Worm (Caenorhabditis elegans) whole organism, L2 larva: ENCODE results near the gene cids-1.

Experiments
- C34F6.9 ChIP-seq: fragments of 150-350 bp; optimal IDR thresholded peaks from 2 replicates; lab custom pipeline; 2014; ENCODE audit warnings: missing biosample characterization, missing genetic modification characterization
- F13H6.1 ChIP-seq: sonication (generic microtip); optimal IDR thresholded peaks from 2 replicates; lab custom pipeline; 2016; ENCODE audit warnings: missing genetic modification characterization, missing compliant biosample characterization
- R02D3.7 ChIP-seq: fragments of 150-350 bp; optimal IDR thresholded peaks from 2 replicates; lab custom pipeline; 2014; ENCODE audit warnings: missing biosample characterization, missing genetic modification characterization
- alr-1 ChIP-seq: fragments of 150-350 bp; optimal IDR thresholded peaks from 2 replicates; lab custom pipeline; 2014; ENCODE audit warnings: missing biosample characterization, missing genetic modification characterization
- aly-2 ChIP-seq: fragments of 150-350 bp; optimal IDR thresholded peaks from 2 replicates; lab custom pipeline; 2014; ENCODE audit warnings: missing biosample characterization, missing genetic modification characterization
- crh-2 ChIP-seq: sonication (generic microtip); optimal IDR thresholded peaks from 2 replicates; lab custom pipeline; 2017; ENCODE audit warnings: missing biosample characterization, missing genetic modification characterization
- egl-27 ChIP-seq: sonication (generic microtip); optimal IDR thresholded peaks from 3 replicates; lab custom pipeline; 2017; ENCODE audit warnings: missing biosample characterization, missing genetic modification reagents, missing genetic modification characterization
- elt-1 ChIP-seq: fragments of 150-350 bp; optimal IDR thresholded peaks from 2 replicates; lab custom pipeline; 2014; ENCODE audit warnings: missing biosample characterization, missing genetic modification characterization
- elt-3 ChIP-seq: sonication (generic microtip); optimal IDR thresholded peaks from 2 replicates; lab custom pipeline; 2017; ENCODE audit warnings: missing biosample characterization, missing genetic modification characterization
- fos-1 ChIP-seq: fragments of 150-350 bp; optimal IDR thresholded peaks from 2 replicates; lab custom pipeline; 2014; ENCODE audit warnings: missing biosample characterization, missing genetic modification characterization
- gmeb-1 ChIP-seq: fragments of 150-350 bp; optimal IDR thresholded peaks from 2 replicates; lab custom pipeline; 2014; ENCODE audit warnings: missing biosample characterization, missing genetic modification characterization
- lin-11 ChIP-seq: fragments of 150-350 bp; sonication (generic microtip); optimal IDR thresholded peaks from 2 replicates; lab custom pipeline; 2014; ENCODE audit warnings: missing biosample characterization, missing genetic modification characterization, inconsistent platforms, mixed read lengths
- lin-13 ChIP-seq: fragments of 150-350 bp; optimal IDR thresholded peaks from 2 replicates; lab custom pipeline; 2014; ENCODE audit warnings: missing biosample characterization, missing genetic modification reagents, missing genetic modification characterization
- lsy-2 ChIP-seq, 2 experiments: fragments of 150-350 bp in 1 of 2; sonication (generic microtip) in 1 of 2; optimal IDR thresholded peaks; 2 replicates each; lab custom pipeline; 2014 to 2017; ENCODE audit warnings: missing biosample characterization in 2 of 2, missing genetic modification characterization in 2 of 2
- mbf-1 ChIP-seq: sonication (generic microtip); optimal IDR thresholded peaks from 2 replicates; lab custom pipeline; 2017; ENCODE audit warnings: missing biosample characterization, missing genetic modification characterization
- mdl-1 ChIP-seq, 2 experiments: fragments of 150-350 bp in 1 of 2; sonication (generic microtip) in 1 of 2; optimal IDR thresholded peaks; 2 replicates each; lab custom pipeline; 2017; ENCODE audit warnings: missing biosample characterization in 2 of 2, missing genetic modification characterization in 2 of 2
- nhr-11 ChIP-seq: fragments of 150-350 bp; optimal IDR thresholded peaks from 2 replicates; lab custom pipeline; 2014; ENCODE audit warnings: missing biosample characterization, missing genetic modification characterization
- nhr-12 ChIP-seq: fragments of 150-350 bp; optimal IDR thresholded peaks from 2 replicates; lab custom pipeline; 2014; ENCODE audit warnings: missing biosample characterization, missing genetic modification characterization
- nhr-129 ChIP-seq: fragments of 150-350 bp; optimal IDR thresholded peaks from 2 replicates; lab custom pipeline; 2014; ENCODE audit warnings: missing biosample characterization, missing genetic modification characterization
- nhr-23 ChIP-seq: fragments of 150-350 bp; optimal IDR thresholded peaks from 2 replicates; lab custom pipeline; 2014; ENCODE audit warnings: missing biosample characterization, missing genetic modification reagents, missing genetic modification characterization
- nhr-237 ChIP-seq: fragments of 150-350 bp; optimal IDR thresholded peaks from 2 replicates; lab custom pipeline; 2014; ENCODE audit warnings: missing biosample characterization, missing genetic modification characterization
- nhr-25 ChIP-seq: fragments of 150-350 bp; sonication (generic microtip); optimal IDR thresholded peaks from 3 replicates; lab custom pipeline; 2014; ENCODE audit warnings: missing biosample characterization, missing genetic modification characterization
- nhr-6 ChIP-seq: fragments of 150-350 bp; optimal IDR thresholded peaks from 2 replicates; lab custom pipeline; 2014; ENCODE audit warnings: missing biosample characterization, missing genetic modification characterization
- nhr-77 ChIP-seq: fragments of 150-350 bp; optimal IDR thresholded peaks from 2 replicates; lab custom pipeline; 2014; ENCODE audit warnings: missing biosample characterization, missing genetic modification characterization
- sem-4 ChIP-seq: fragments of 150-350 bp; optimal IDR thresholded peaks from 2 replicates; lab custom pipeline; 2014; ENCODE audit warnings: missing biosample characterization, missing genetic modification reagents, missing genetic modification characterization
- skn-1 ChIP-seq: sonication (generic microtip); optimal IDR thresholded peaks from 2 replicates; lab custom pipeline; 2017; ENCODE audit warnings: missing biosample characterization, missing genetic modification characterization
- sma-3 ChIP-seq: sonication (generic microtip); optimal IDR thresholded peaks from 2 replicates; lab custom pipeline; 2016; ENCODE audit warnings: missing genetic modification reagents, missing genetic modification characterization, missing compliant biosample characterization
- unc-39 ChIP-seq: fragments of 150-350 bp; optimal IDR thresholded peaks from 2 replicates; lab custom pipeline; 2014; ENCODE audit warnings: missing biosample characterization, missing genetic modification characterization
- unc-55 ChIP-seq: fragments of 150-350 bp; sonication (generic microtip); optimal IDR thresholded peaks from 3 replicates; lab custom pipeline; 2014; ENCODE audit warnings: missing biosample characterization, missing genetic modification reagents, missing genetic modification characterization
- zag-1 ChIP-seq: fragments of 150-350 bp; optimal IDR thresholded peaks from 2 replicates; lab custom pipeline; 2014; ENCODE audit warnings: missing biosample characterization, missing genetic modification characterization
- ztf-1 ChIP-seq: fragments of 200-800 bp; sonication (Bioruptor generic); conservative IDR thresholded peaks from 2 replicates; pipeline ENCODE4 v1.3.6; 2022; ENCODE audit warnings: missing genetic modification characterization, missing compliant biosample characterization
- ztf-4 ChIP-seq: fragments of 150-350 bp; optimal IDR thresholded peaks from 2 replicates; lab custom pipeline; 2014; ENCODE audit warnings: missing biosample characterization, missing genetic modification characterization

Gene cids-1

ce11 chrIII:8216224-8216623 is 28.0 kb upstream of the cids-1 start, which contains the start of gene unc-86:
Gene unc-86 (minus strand): TSS chrIII:8216336.
- TF ChIP-seq unc-55 (GFP tag; lab: Kevin White, UChicago) = peak; percentile 4
- TF ChIP-seq unc-39 (tag; lab: Kevin White, UChicago) = no peak
- TF ChIP-seq nhr-77 (tag; lab: Kevin White, UChicago) = no peak
- TF ChIP-seq F13H6.1 = no peak

ce11 chrIII:8217919-8218318 is 26.3 kb upstream of the cids-1 start, which contains the start of gene C30A5.16:
Gene C30A5.16 (plus strand): TSS chrIII:8218219.
- TF ChIP-seq unc-55 (GFP tag; lab: Kevin White, UChicago) (no peak), nhr-11 (tag; lab: Kevin White, UChicago) (no peak), R02D3.7 (tag; lab: Kevin White, UChicago) (no peak), C34F6.9 (tag; lab: Kevin White, UChicago) (no peak), gmeb-1 (tag; lab: Kevin White, UChicago) (no peak), ztf-4 (tag; lab: Kevin White, UChicago) (no peak), lin-11 (tag; lab: Kevin White, UChicago) (no peak)

DNA sequence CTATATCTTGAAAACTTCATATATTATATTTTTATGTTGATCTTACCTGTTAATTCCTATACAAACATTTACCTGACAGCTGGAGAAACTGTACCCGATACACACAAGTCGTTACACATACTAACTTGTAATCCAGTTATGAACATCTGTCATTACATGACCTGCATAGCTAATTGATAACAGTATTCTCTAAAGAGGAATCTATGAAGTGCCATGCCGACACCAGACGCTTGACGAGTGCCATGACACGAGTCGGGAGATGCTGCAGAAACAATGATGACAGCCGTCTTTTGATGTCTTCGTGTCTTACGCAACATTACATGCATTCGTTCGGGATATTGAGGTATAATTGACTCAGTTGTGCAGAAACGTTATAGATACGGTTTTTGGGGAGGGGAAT is 24.2 kb upstream of the cids-1 start:
- TF ChIP-seq nhr-25 (tag; lab: Kevin White, UChicago) = no peak
- TF ChIP-seq unc-55 (GFP tag; lab: Kevin White, UChicago) = no peak
- no peak for TF ChIP-seq crh-2 (tag; lab: Kevin White, UChicago)
- no peak for TF ChIP-seq nhr-6 (tag; lab: Kevin White, UChicago)
- no peak for TF ChIP-seq C34F6.9 (tag; lab: Kevin White, UChicago)
- no peak for TF ChIP-seq fos-1
- TF ChIP-seq elt-3 (tag; lab: Kevin White, UChicago) = no peak
- no peak for TF ChIP-seq sem-4 (tag; lab: Kevin White, UChicago)

ce11 chrIII:8224769-8225168 is 19.5 kb upstream of the cids-1 start, which contains the start of gene mob-4:
Gene mob-4 (plus strand): TSS chrIII:8225097.
- TF ChIP-seq nhr-12 (tag; lab: Kevin White, UChicago) (no peak), zag-1 (tag; lab: Kevin White, UChicago) (no peak), skn-1 (tag; lab: Kevin White, UChicago) (no peak), nhr-237 (tag; lab: Kevin White, UChicago) (no peak), aly-2 (tag; lab: Kevin White, UChicago) (no peak), mdl-1 (tag; optimal IDR thresholded peaks at IDR 0.05; lab: Kevin White, UChicago) (no peak), nhr-129 (tag; lab: Kevin White, UChicago) (no peak), fos-1 (no peak), C34F6.9 (tag; lab: Kevin White, UChicago) (no peak), lsy-2 (tag; optimal IDR thresholded peaks at IDR 0.05; lab: Kevin White, UChicago) (peak in 1 of 2 experiments; percentile 32), unc-55 (GFP tag; lab: Kevin White, UChicago) (peak; percentile 32), sma-3 (GFP tag; lab: Kevin White, UChicago) (no peak), ztf-1 (GFP tag; lab: Robert Waterston, UW) (no peak), R02D3.7 (tag; lab: Kevin White, UChicago) (no peak), lin-13 (GFP tag; lab: Kevin White, UChicago) (no peak)

DNA sequence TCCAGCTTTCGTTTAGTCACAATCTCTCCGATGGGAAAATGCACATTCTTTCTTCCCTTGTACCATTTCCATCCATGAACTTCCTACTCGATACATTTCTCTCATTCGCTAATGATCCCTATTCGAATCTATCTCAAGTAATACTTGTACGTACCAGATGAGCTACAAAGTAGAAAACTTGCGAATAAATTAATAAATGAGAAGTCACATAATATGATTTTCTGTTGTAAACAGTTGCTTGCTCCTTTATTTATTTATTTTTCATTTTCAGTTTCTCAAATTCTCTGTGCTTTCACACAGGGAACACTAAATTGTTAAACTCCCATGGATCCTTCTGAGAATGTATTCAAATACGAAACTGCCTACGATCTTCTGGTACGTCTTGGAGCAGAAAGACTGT is 18.1 kb upstream of the cids-1 start, which contains the start of gene rfs-1:
Gene rfs-1, plus strand, starts transcription at position 301 of the 400 bp plus-strand sequence.
- TF ChIP-seq F13H6.1 (no peak), elt-3 (tag; lab: Kevin White, UChicago) (no peak), lin-13 (GFP tag; lab: Kevin White, UChicago) (no peak), gmeb-1 (tag; lab: Kevin White, UChicago) (no peak), nhr-77 (tag; lab: Kevin White, UChicago) (no peak), R02D3.7 (tag; lab: Kevin White, UChicago) (no peak), nhr-23 (tag; lab: Kevin White, UChicago) (no peak), nhr-237 (tag; lab: Kevin White, UChicago) (no peak), elt-1 (tag; lab: Kevin White, UChicago) (no peak), ztf-1 (GFP tag; lab: Robert Waterston, UW) (no peak), egl-27 (no peak), mbf-1 (tag; lab: Kevin White, UChicago) (no peak), sem-4 (tag; lab: Kevin White, UChicago) (no peak), zag-1 (tag; lab: Kevin White, UChicago) (no peak), alr-1 (tag; lab: Kevin White, UChicago) (no peak), mdl-1 (tag; optimal IDR thresholded peaks at IDR 0.05; lab: Kevin White, UChicago) (no peak)
